Worm (Caenorhabditis elegans) whole organism, mixed stage, embryonic: ENCODE measurements around the gene F45G2.8.

Source experiments
- M03D4.4 ChIP-seq: sonication (generic microtip); optimal IDR thresholded peaks from 2 replicates; lab custom pipeline; 2017; ENCODE audit warnings: mild to moderate bottlenecking, missing genetic modification characterization, missing compliant biosample characterization
- bed-3 ChIP-seq: fragments of 200-800 bp; sonication (Bioruptor generic); optimal IDR thresholded peaks from 3 replicates; lab custom pipeline; 2018; ENCODE audit warnings: mild to moderate bottlenecking, missing genetic modification characterization, moderate library complexity, missing compliant biosample characterization
- ceh-39 ChIP-seq: fragments of 150-350 bp; optimal IDR thresholded peaks from 2 replicates; lab custom pipeline; 2014; ENCODE audit warnings: missing biosample characterization, missing genetic modification characterization
- ceh-43 ChIP-seq: fragments of 200-800 bp; sonication (Bioruptor generic); optimal IDR thresholded peaks from 2 replicates; lab custom pipeline; 2018; ENCODE audit warnings: mild to moderate bottlenecking, missing genetic modification characterization, moderate library complexity, missing compliant biosample characterization
- ceh-83 ChIP-seq: fragments of 200-800 bp; sonication (Bioruptor generic); optimal IDR thresholded peaks from 2 replicates; lab custom pipeline; 2018; ENCODE audit warnings: mild to moderate bottlenecking, missing genetic modification characterization, missing compliant biosample characterization
- ces-1 ChIP-seq: fragments of 150-350 bp; optimal IDR thresholded peaks from 2 replicates; lab custom pipeline; 2014; ENCODE audit warnings: missing biosample characterization, missing genetic modification reagents, missing genetic modification characterization
- cnd-1 ChIP-seq: fragments of 200-800 bp; sonication (Bioruptor generic); optimal IDR thresholded peaks from 2 replicates; lab custom pipeline; 2018; ENCODE audit warnings: mild to moderate bottlenecking, missing genetic modification characterization, missing compliant biosample characterization
- drap-1 ChIP-seq: fragments of 200-800 bp; sonication (Bioruptor generic); optimal IDR thresholded peaks from 3 replicates; lab custom pipeline; 2018; ENCODE audit warnings: mild to moderate bottlenecking, missing genetic modification characterization, missing compliant biosample characterization
- elt-3 ChIP-seq: fragments of 150-350 bp; optimal IDR thresholded peaks from 2 replicates; lab custom pipeline; 2014; ENCODE audit warnings: missing biosample characterization, missing genetic modification characterization
- flh-1 ChIP-seq: fragments of 200-800 bp; sonication (Bioruptor generic); optimal IDR thresholded peaks from 2 replicates; lab custom pipeline; 2018; ENCODE audit warnings: mild to moderate bottlenecking, missing genetic modification characterization, moderate library complexity, missing compliant biosample characterization
- ham-2 ChIP-seq: fragments of 200-800 bp; sonication (Bioruptor generic); optimal IDR thresholded peaks from 2 replicates; lab custom pipeline; 2018; ENCODE audit warnings: mild to moderate bottlenecking, missing genetic modification characterization, missing compliant biosample characterization
- hlh-1 ChIP-seq: fragments of 150-350 bp; optimal IDR thresholded peaks from 2 replicates; lab custom pipeline; 2014; ENCODE audit warnings: missing biosample characterization, missing genetic modification reagents, missing genetic modification characterization
- lin-13 ChIP-seq: fragments of 150-350 bp; optimal IDR thresholded peaks from 2 replicates; lab custom pipeline; 2014; ENCODE audit warnings: missing biosample characterization, missing genetic modification characterization
- lin-32 ChIP-seq: fragments of 200-800 bp; sonication (Bioruptor generic); optimal IDR thresholded peaks from 2 replicates; lab custom pipeline; 2018; ENCODE audit warnings: mild to moderate bottlenecking, missing genetic modification characterization, missing compliant biosample characterization
- lsy-2 ChIP-seq: fragments of 150-350 bp; optimal IDR thresholded peaks from 2 replicates; lab custom pipeline; 2014; ENCODE audit warnings: missing biosample characterization, missing genetic modification characterization
- mab-5 ChIP-seq: fragments of 150-350 bp; optimal IDR thresholded peaks from 2 replicates; lab custom pipeline; 2014; ENCODE audit warnings: missing biosample characterization, missing genetic modification characterization
- mep-1 ChIP-seq: fragments of 150-350 bp; optimal IDR thresholded peaks from 2 replicates; lab custom pipeline; 2017; ENCODE audit warnings: missing biosample characterization, missing genetic modification reagents, missing genetic modification characterization, inconsistent platforms
- mls-2 ChIP-seq: sonication (generic microtip); optimal IDR thresholded peaks from 2 replicates; lab custom pipeline; 2016; ENCODE audit warnings: mild to moderate bottlenecking, missing genetic modification characterization, moderate library complexity, missing compliant biosample characterization
- nhr-12 ChIP-seq: fragments of 150-350 bp; optimal IDR thresholded peaks from 2 replicates; lab custom pipeline; 2014; ENCODE audit warnings: missing biosample characterization, missing genetic modification characterization
- nhr-2 ChIP-seq: fragments of 150-350 bp; optimal IDR thresholded peaks from 2 replicates; lab custom pipeline; 2014; ENCODE audit warnings: missing biosample characterization, missing genetic modification characterization
- nhr-237 ChIP-seq: fragments of 150-350 bp; optimal IDR thresholded peaks from 2 replicates; lab custom pipeline; 2014; ENCODE audit warnings: missing biosample characterization, missing genetic modification characterization
- nhr-76 ChIP-seq: sonication (generic microtip); optimal IDR thresholded peaks from 2 replicates; lab custom pipeline; 2017; ENCODE audit warnings: missing biosample characterization, missing genetic modification characterization
- pha-4 ChIP-seq: fragments of 150-350 bp; optimal IDR thresholded peaks from 2 replicates; lab custom pipeline; 2018; ENCODE audit warnings: missing biosample characterization, missing genetic modification reagents, missing genetic modification characterization
- sem-2 ChIP-seq: fragments of 200-800 bp; sonication (Bioruptor generic); optimal IDR thresholded peaks from 2 replicates; lab custom pipeline; 2018; ENCODE audit warnings: mild to moderate bottlenecking, missing genetic modification characterization, missing compliant biosample characterization
- snpc-4 ChIP-seq: fragments of 150-350 bp; optimal IDR thresholded peaks from 2 replicates; lab custom pipeline; 2014; ENCODE audit warnings: missing biosample characterization, missing genetic modification characterization
- sptf-1 ChIP-seq: sonication (generic microtip); optimal IDR thresholded peaks from 2 replicates; lab custom pipeline; 2017; ENCODE audit warnings: mild to moderate bottlenecking, missing genetic modification characterization, moderate library complexity, missing compliant biosample characterization
- tbx-8 ChIP-seq: fragments of 200-800 bp; sonication (Bioruptor generic); optimal IDR thresholded peaks from 2 replicates; lab custom pipeline; 2018; ENCODE audit warnings: mild to moderate bottlenecking, missing genetic modification characterization, moderate library complexity, missing compliant biosample characterization
- unc-120 ChIP-seq: sonication (generic microtip); optimal IDR thresholded peaks from 2 replicates; lab custom pipeline; 2017; ENCODE audit warnings: missing genetic modification characterization, missing compliant biosample characterization; ENCODE audit not compliant: poor library complexity, severe bottlenecking
- unc-39 ChIP-seq: fragments of 150-350 bp; optimal IDR thresholded peaks from 2 replicates; lab custom pipeline; 2014; ENCODE audit warnings: missing biosample characterization, missing genetic modification characterization
- unc-62 ChIP-seq: fragments of 150-350 bp; optimal IDR thresholded peaks from 2 replicates; lab custom pipeline; 2014; ENCODE audit warnings: missing biosample characterization, missing genetic modification reagents, missing genetic modification characterization
- zip-8 ChIP-seq: fragments of 150-350 bp; optimal IDR thresholded peaks from 2 replicates; lab custom pipeline; 2014; ENCODE audit warnings: missing biosample characterization, missing genetic modification characterization

The F45G2.8 gene

ce11 chrIII:13464493-13465362 is 29.3 kb upstream of the F45G2.8 start, which contains the start of gene kel-3:
Gene kel-3, plus strand, starts transcription at chrIII:13464820.
- TF ChIP-seq mep-1 (tag; lab: Kevin White, UChicago) (no peak), drap-1 (GFP tag; lab: Kevin White, UChicago) (no peak), sem-2 (no peak), nhr-12 (tag; lab: Kevin White, UChicago) (no peak), mls-2 (tag; lab: Kevin White, UChicago) (no peak), ces-1 (GFP tag; lab: Kevin White, UChicago) (no peak), hlh-1 (tag; lab: Kevin White, UChicago) (peak; percentile 45), unc-62 (peak; percentile 54), bed-3 (GFP tag; lab: Kevin White, UChicago) (no peak), sptf-1 (tag; lab: Kevin White, UChicago) (peak; percentile 1), nhr-237 (tag; lab: Kevin White, UChicago) (no peak), lsy-2 (tag; lab: Kevin White, UChicago) (peak; percentile 8), ceh-43 (GFP tag; lab: Kevin White, UChicago) (no peak)
- TF ChIP-seq, all 35 proteins: peak for 4

- peak; percentile 6 for TF ChIP-seq ham-2 (GFP tag; lab: Kevin White, UChicago)
- no peak for TF ChIP-seq nhr-76 (tag; lab: Kevin White, UChicago)
- peak; percentile 37 for TF ChIP-seq ceh-43 (GFP tag; lab: Kevin White, UChicago)
- peak; percentile 94 for TF ChIP-seq nhr-237 (tag; lab: Kevin White, UChicago)
- peak; percentile 18 for TF ChIP-seq bed-3 (GFP tag; lab: Kevin White, UChicago)
- TF ChIP-seq ceh-83 (GFP tag; lab: Kevin White, UChicago) = peak; percentile 65
- TF ChIP-seq ces-1 (GFP tag; lab: Kevin White, UChicago) = peak; percentile 42
- peak; percentile 56 for TF ChIP-seq drap-1 (GFP tag; lab: Kevin White, UChicago)
- TF ChIP-seq hlh-1 (tag; lab: Kevin White, UChicago) = peak; percentile 49
- no peak for TF ChIP-seq elt-3 (tag; lab: Kevin White, UChicago)
- TF ChIP-seq zip-8 (tag; lab: Kevin White, UChicago) = no peak
- peak; percentile 21 for TF ChIP-seq cnd-1 (tag; lab: Kevin White, UChicago)
- TF ChIP-seq M03D4.4 = peak; percentile 50
- peak; percentile 54 for TF ChIP-seq ceh-39 (tag; lab: Kevin White, UChicago)
- peak; percentile 99 for TF ChIP-seq lsy-2 (tag; lab: Kevin White, UChicago)
- TF ChIP-seq mep-1 (tag; lab: Kevin White, UChicago) = peak; percentile 83
- TF ChIP-seq sptf-1 (tag; lab: Kevin White, UChicago) = peak; percentile 82
- TF ChIP-seq sem-2 = no peak
- peak; percentile 74 for TF ChIP-seq mls-2 (tag; lab: Kevin White, UChicago)
- no peak for TF ChIP-seq unc-62
- no peak for TF ChIP-seq snpc-4 (tag; lab: Kevin White, UChicago)
- no peak for TF ChIP-seq mab-5 (tag; lab: Kevin White, UChicago)
- TF ChIP-seq flh-1 (GFP tag; lab: Kevin White, UChicago) = no peak
- no peak for TF ChIP-seq tbx-8
- TF ChIP-seq lin-32 = peak; percentile 16
- peak; percentile 91 for TF ChIP-seq pha-4 (tag; lab: Kevin White, UChicago)
- TF ChIP-seq unc-120 (tag; lab: Kevin White, UChicago) = peak; percentile 86
- TF ChIP-seq lin-13 (tag; lab: Kevin White, UChicago) = peak; percentile 90
- TF ChIP-seq nhr-12 (tag; lab: Kevin White, UChicago) = no peak
- TF ChIP-seq nhr-2 (tag; lab: Kevin White, UChicago) = peak; percentile 38
Observed at ce11 chrIII:13462965-13463783, 27.7 kb upstream of the F45G2.8 start, which contains the start of gene ant-1.1. Gene ant-1.1, plus strand, starts transcription at chrIII:13463163.

DNA sequence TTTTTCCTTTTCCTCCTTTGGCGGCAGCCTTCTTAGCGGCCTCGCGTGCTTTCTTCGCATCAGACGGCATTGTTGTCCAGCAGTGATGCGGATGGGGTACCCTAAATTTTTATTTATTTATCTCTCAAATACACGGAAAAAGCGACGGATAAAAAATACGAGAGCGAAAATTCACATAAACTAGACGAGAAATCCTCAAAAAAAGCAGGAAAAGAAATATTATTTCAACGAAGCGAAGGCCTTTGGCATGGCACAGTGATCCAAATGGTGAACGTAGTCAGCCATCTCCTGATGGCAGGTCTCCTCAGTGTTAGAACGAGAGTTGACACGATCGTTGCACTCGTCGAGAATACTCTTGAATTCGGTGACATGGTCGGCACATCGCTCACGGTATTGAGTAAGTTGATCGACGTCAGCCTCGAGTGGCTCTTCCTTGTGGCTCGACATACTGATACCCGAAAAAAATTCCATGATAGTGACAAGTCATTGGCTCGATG is 26.7 kb upstream of the F45G2.8 start, which contains the start of the genes abcf-2 and T27E9.2:
Gene abcf-2 (minus strand): TSS at position 101 of the 497 bp plus-strand sequence.
Gene T27E9.2 (minus strand): TSS at position 447 of the 497 bp plus-strand sequence.
- TF ChIP-seq ceh-39 (tag; lab: Kevin White, UChicago) = no peak
- no peak for TF ChIP-seq unc-120 (tag; lab: Kevin White, UChicago)
- no peak for TF ChIP-seq mls-2 (tag; lab: Kevin White, UChicago)
- no peak for TF ChIP-seq unc-39 (tag; lab: Kevin White, UChicago)
- TF ChIP-seq sem-2 = no peak
